Fruit fly (Drosophila melanogaster) whole organism, embryonic: ENCODE results near the gene LysRS.

Experiments used
- Ada2b ChIP-seq: fragments of 200-800 bp; sonication (Bioruptor generic); IDR thresholded peaks from 2 replicates; pipeline ENCODE4 v1.3.6; 2022; ENCODE audit warnings: missing biosample characterization, missing genetic modification characterization
- Aef1 ChIP-seq: fragments of 200-800 bp; sonication (Bioruptor generic); IDR thresholded peaks from 3 replicates; pipeline ENCODE4 v1.3.6; 2022; ENCODE audit warnings: missing biosample characterization, missing genetic modification characterization
- B-H1 ChIP-seq: fragments of 200-800 bp; sonication (Bioruptor generic); IDR thresholded peaks from 3 replicates; pipeline ENCODE4 v1.3.6; 2022; ENCODE audit warnings: missing biosample characterization, missing genetic modification characterization
- Bteb2 ChIP-seq: fragments of 200-800 bp; sonication (Bioruptor generic); optimal IDR thresholded peaks from 2 replicates; lab custom pipeline; 2016; ENCODE audit warnings: missing biosample characterization, missing genetic modification characterization
- CG10147 ChIP-seq: fragments of 200-800 bp; sonication (Bioruptor generic); optimal IDR thresholded peaks from 2 replicates; lab custom pipeline; 2019; ENCODE audit warnings: missing biosample characterization, mild to moderate bottlenecking, missing genetic modification characterization, moderate library complexity
- CG10979 ChIP-seq: fragments of 200-800 bp; sonication (Bioruptor generic); optimal IDR thresholded peaks from 2 replicates; lab custom pipeline; 2018; ENCODE audit warnings: missing biosample characterization, mild to moderate bottlenecking, missing genetic modification characterization, moderate library complexity
- CG11085 ChIP-seq: fragments of 200-800 bp; sonication (Bioruptor generic); IDR thresholded peaks from 2 replicates; pipeline ENCODE4 v1.3.6; 2022; ENCODE audit warnings: missing biosample characterization, missing genetic modification characterization
- CG12155 ChIP-seq: fragments of 200-800 bp; sonication (Bioruptor generic); optimal IDR thresholded peaks from 3 replicates; lab custom pipeline; 2016; ENCODE audit warnings: missing biosample characterization, missing genetic modification characterization
- CG16779 ChIP-seq: fragments of 200-800 bp; sonication (Bioruptor generic); IDR thresholded peaks from 2 replicates; pipeline ENCODE4 v1.3.6; 2022; ENCODE audit warnings: missing biosample characterization, missing genetic modification characterization
- CG17568 ChIP-seq: fragments of 200-800 bp; sonication (Bioruptor generic); optimal IDR thresholded peaks from 2 replicates; lab custom pipeline; 2018; ENCODE audit warnings: missing biosample characterization, mild to moderate bottlenecking, missing genetic modification characterization, moderate library complexity
- CG18011 ChIP-seq: fragments of 200-800 bp; sonication (Bioruptor generic); optimal IDR thresholded peaks from 2 replicates; lab custom pipeline; 2017; ENCODE audit warnings: missing biosample characterization, missing genetic modification characterization, mild to moderate bottlenecking, moderate library complexity, missing genotype
- CG18599 ChIP-seq: fragments of 200-800 bp; sonication (Bioruptor generic); optimal IDR thresholded peaks from 3 replicates; lab custom pipeline; 2017; ENCODE audit warnings: missing biosample characterization, missing genetic modification characterization, mild to moderate bottlenecking, moderate library complexity, missing genetic modification reagents
- CG2202 ChIP-seq: fragments of 200-800 bp; sonication (Bioruptor generic); optimal IDR thresholded peaks from 2 replicates; lab custom pipeline; 2018; ENCODE audit warnings: missing biosample characterization, mild to moderate bottlenecking, missing genetic modification characterization
- CG2889 ChIP-seq: fragments of 200-800 bp; sonication (Bioruptor generic); IDR thresholded peaks from 3 replicates; pipeline ENCODE4 v1.3.6; 2022; ENCODE audit warnings: missing biosample characterization, missing genetic modification characterization
- CG30020 ChIP-seq: fragments of 200-800 bp; optimal IDR thresholded peaks from 2 replicates; lab custom pipeline; 2019; ENCODE audit warnings: missing biosample characterization, mild to moderate bottlenecking, missing genetic modification characterization, moderate library complexity
- CG6683 ChIP-seq: fragments of 200-800 bp; sonication (Bioruptor generic); optimal IDR thresholded peaks from 2 replicates; lab custom pipeline; 2017; ENCODE audit warnings: missing biosample characterization, mild to moderate bottlenecking, missing genetic modification characterization, missing genetic modification reagents
- CG7372 ChIP-seq: fragments of 200-800 bp; sonication (Bioruptor generic); IDR thresholded peaks from 2 replicates; pipeline ENCODE4 v1.3.6; 2022; ENCODE audit warnings: missing biosample characterization, missing genetic modification characterization
- CG8478 ChIP-seq: fragments of >200 bp; optimal IDR thresholded peaks from 2 replicates; lab custom pipeline; 2018
- MBD-R2 ChIP-seq: fragments of 200-800 bp; sonication (Bioruptor generic); IDR thresholded peaks from 2 replicates; pipeline ENCODE4 v1.3.6; 2022; ENCODE audit warnings: missing biosample characterization, missing genetic modification characterization
- Meics ChIP-seq: fragments of 200-800 bp; sonication (Bioruptor generic); optimal IDR thresholded peaks from 2 replicates; lab custom pipeline; 2017; ENCODE audit warnings: missing biosample characterization, mild to moderate bottlenecking, missing genetic modification characterization
- Mes4 ChIP-seq: fragments of 200-800 bp; sonication (Bioruptor generic); optimal IDR thresholded peaks from 2 replicates; lab custom pipeline; 2016; ENCODE audit warnings: missing biosample characterization, missing genetic modification characterization
- NC2α ChIP-seq: fragments of 200-800 bp; sonication (Bioruptor generic); optimal IDR thresholded peaks from 2 replicates; lab custom pipeline; 2016; ENCODE audit warnings: missing biosample characterization, missing genetic modification characterization
- NfI ChIP-seq: fragments of 200-800 bp; sonication (Bioruptor generic); optimal IDR thresholded peaks from 3 replicates; lab custom pipeline; 2018; ENCODE audit warnings: missing biosample characterization, mild to moderate bottlenecking, missing genetic modification characterization, moderate library complexity
- Poxn ChIP-seq: fragments of 200-800 bp; sonication (Bioruptor generic); IDR thresholded peaks from 2 replicates; pipeline ENCODE4 v1.3.6; 2022; ENCODE audit warnings: missing biosample characterization, missing genetic modification characterization
- Ravus ChIP-seq: fragments of 200-800 bp; sonication (Bioruptor generic); IDR thresholded peaks from 2 replicates; pipeline ENCODE4 v1.3.6; 2022; ENCODE audit warnings: missing biosample characterization, missing genetic modification characterization
- Rfx ChIP-seq: fragments of 200-800 bp; sonication (Bioruptor generic); IDR thresholded peaks from 2 replicates; pipeline ENCODE4 v1.3.6; 2022; ENCODE audit warnings: missing biosample characterization, missing genetic modification characterization
- Six4 ChIP-seq: fragments of 200-800 bp; sonication (Bioruptor generic); optimal IDR thresholded peaks from 2 replicates; lab custom pipeline; 2016; ENCODE audit warnings: missing biosample characterization, missing genetic modification characterization
- Sry-δ ChIP-seq: fragments of 200-800 bp; sonication (Bioruptor generic); optimal IDR thresholded peaks from 2 replicates; lab custom pipeline; 2016; ENCODE audit warnings: missing biosample characterization, missing genetic modification characterization
- Usf ChIP-seq: fragments of 200-800 bp; sonication (Bioruptor generic); optimal IDR thresholded peaks from 2 replicates; lab custom pipeline; 2017; ENCODE audit warnings: missing genotype, missing biosample characterization, missing genetic modification characterization
- Vsx1 ChIP-seq: fragments of 200-800 bp; sonication (Bioruptor generic); optimal IDR thresholded peaks from 2 replicates; lab custom pipeline; 2017; ENCODE audit warnings: missing biosample characterization, mild to moderate bottlenecking, missing genetic modification characterization, missing genetic modification reagents
- az2 ChIP-seq: fragments of 200-800 bp; sonication (Bioruptor generic); optimal IDR thresholded peaks from 3 replicates; lab custom pipeline; 2016; ENCODE audit warnings: missing biosample characterization, missing genetic modification characterization
- caup ChIP-seq: fragments of 200-800 bp; sonication (Bioruptor generic); optimal IDR thresholded peaks from 3 replicates; lab custom pipeline; 2017; ENCODE audit warnings: missing biosample characterization, mild to moderate bottlenecking, missing genetic modification characterization, moderate library complexity; ENCODE audit not compliant: severe bottlenecking
- chn ChIP-seq: fragments of 200-800 bp; sonication (Bioruptor generic); optimal IDR thresholded peaks from 2 replicates; lab custom pipeline; 2016; ENCODE audit warnings: missing biosample characterization, missing genetic modification characterization
- en ChIP-seq: fragments of 200-800 bp; sonication (Bioruptor generic); optimal IDR thresholded peaks from 2 replicates; lab custom pipeline; 2016; ENCODE audit warnings: missing biosample characterization, missing genetic modification characterization
- ewg ChIP-seq: fragments of 200-800 bp; sonication (Bioruptor generic); optimal IDR thresholded peaks from 3 replicates; lab custom pipeline; 2017; ENCODE audit warnings: mild to moderate bottlenecking, missing biosample characterization, missing genetic modification reagents, missing genetic modification characterization
- gce ChIP-seq: fragments of 200-800 bp; sonication (Bioruptor generic); IDR thresholded peaks from 3 replicates; pipeline ENCODE4 v1.3.6; 2022; ENCODE audit warnings: missing biosample characterization, missing genetic modification characterization
- hb ChIP-seq: fragments of 200-800 bp; sonication (Bioruptor generic); IDR thresholded peaks from 3 replicates; pipeline ENCODE4 v1.3.6; 2022; ENCODE audit warnings: missing biosample characterization, missing genetic modification characterization; ENCODE audit not compliant: partially characterized antibody
- lov ChIP-seq, 2 experiments: fragments of 200-800 bp in 1 of 2; fragments of >200 bp in 1 of 2; sonication (Bioruptor generic) in 1 of 2; IDR thresholded peaks in 1 of 2; optimal IDR thresholded peaks in 1 of 2; 2 replicates in 1 of 2; 3 replicates in 1 of 2; pipeline versions ENCODE4 v1.3.6 to Lab custom; 2017 to 2022; ENCODE audit warnings: missing biosample characterization in 1 of 2, missing genetic modification characterization in 1 of 2
- luna ChIP-seq: fragments of 200-800 bp; sonication (Bioruptor generic); optimal IDR thresholded peaks from 2 replicates; lab custom pipeline; 2016; ENCODE audit warnings: missing biosample characterization, missing genetic modification characterization
- pb ChIP-seq: fragments of 200-800 bp; sonication (Bioruptor generic); optimal IDR thresholded peaks from 3 replicates; lab custom pipeline; 2016; ENCODE audit warnings: missing biosample characterization, missing genetic modification characterization
- prd ChIP-seq, 3 experiments: fragments of >200 bp in 2 of 3; fragments of 200-800 bp in 1 of 3; sonication (Bioruptor generic) in 1 of 3; optimal IDR thresholded peaks in 2 of 3; IDR thresholded peaks in 1 of 3; 2 replicates in 2 of 3; 3 replicates in 1 of 3; pipeline versions ENCODE4 v1.3.6 to Lab custom; 2017 to 2022; ENCODE audit warnings: missing biosample characterization in 1 of 3, missing genetic modification characterization in 1 of 3
- salm ChIP-seq: fragments of 200-800 bp; sonication (Bioruptor generic); optimal IDR thresholded peaks from 2 replicates; lab custom pipeline; 2018; ENCODE audit warnings: missing biosample characterization, mild to moderate bottlenecking, missing genetic modification characterization
- toy ChIP-seq: fragments of 200-800 bp; sonication (Bioruptor generic); IDR thresholded peaks from 2 replicates; pipeline ENCODE4 v1.3.6; 2022; ENCODE audit warnings: missing biosample characterization, missing genetic modification characterization
- yki ChIP-seq: fragments of >200 bp; optimal IDR thresholded peaks from 3 replicates; lab custom pipeline; 2018
- z ChIP-seq: fragments of 200-800 bp; sonication (Bioruptor generic); IDR thresholded peaks from 3 replicates; pipeline ENCODE4 v1.3.6; 2022; ENCODE audit warnings: missing biosample characterization, missing genetic modification characterization

LysRS gene

dm6 chrX:9578696-9579509, 29.8 kb downstream of the LysRS start (continued):
- TF ChIP-seq Vsx1 (peak; percentile 95), lov (optimal IDR thresholded peaks at IDR 0.05; lab: Kevin White, UChicago) (no peak), lov (GFP tag; IDR thresholded peaks at IDR 0.05; lab: Robert Waterston, UW) (peak; percentile 99), caup (GFP tag; lab: Kevin White, UChicago) (peak; percentile 96), CG10147 (GFP tag; lab: Kevin White, UChicago) (peak; percentile 90), CG2202 (peak; percentile 99), pb (GFP tag; lab: Kevin White, UChicago) (peak; percentile 97), Mes4 (GFP tag; lab: Kevin White, UChicago) (peak; percentile 98), Usf (GFP tag; lab: Kevin White, UChicago) (peak; percentile 99), prd (optimal IDR thresholded peaks at IDR 0.05; lab: Kevin White, UChicago) (no peak), prd (GFP tag; IDR thresholded peaks at IDR 0.05; lab: Robert Waterston, UW) (peak; percentile 99), CG17568 (GFP tag; lab: Kevin White, UChicago) (peak; percentile 94), Meics (GFP tag; lab: Kevin White, UChicago) (peak; percentile 96), az2 (GFP tag; lab: Kevin White, UChicago) (peak; percentile 99), CG12155 (GFP tag; lab: Kevin White, UChicago) (peak; percentile 98), chn (peak; percentile 99), Rfx (GFP tag; lab: Robert Waterston, UW) (peak; percentile 99), CG18011 (GFP tag; lab: Kevin White, UChicago) (peak; percentile 89), B-H1 (GFP tag; lab: Robert Waterston, UW) (peak; percentile 97), CG10979 (tag; lab: Kevin White, UChicago) (peak; percentile 98), Aef1 (GFP tag; lab: Robert Waterston, UW) (peak; percentile 98), NfI (GFP tag; lab: Kevin White, UChicago) (peak; percentile 98), CG6683 (GFP tag; lab: Kevin White, UChicago) (peak; percentile 91), Sry-δ (GFP tag; lab: Kevin White, UChicago) (peak; percentile 76), Ada2b (GFP tag; lab: Robert Waterston, UW) (peak; percentile 97), yki (lab: Kevin White, UChicago) (no peak), Six4 (GFP tag; lab: Kevin White, UChicago) (peak; percentile 98), CG18599 (peak; percentile 98), salm (peak; percentile 95), MBD-R2 (GFP tag; lab: Robert Waterston, UW) (peak; percentile 96), ewg (GFP tag; lab: Kevin White, UChicago) (peak; percentile 98), CG11085 (peak; percentile 97), Bteb2 (GFP tag; lab: Kevin White, UChicago) (peak; percentile 98), Ravus (peak; percentile 94), toy (GFP tag; lab: Robert Waterston, UW) (peak; percentile 95), CG8478 (no peak), gce (peak; percentile 97), NC2α (GFP tag; lab: Kevin White, UChicago) (peak; percentile 98), CG30020 (tag; lab: Kevin White, UChicago) (peak; percentile 83), CG16779 (GFP tag; lab: Robert Waterston, UW) (peak; percentile 97), hb (GFP tag; lab: Robert Waterston, UW) (no peak), en (GFP tag; lab: Kevin White, UChicago) (peak; percentile 94), CG7372 (GFP tag; lab: Robert Waterston, UW) (peak; percentile 97), CG2889 (peak; percentile 98), Poxn (GFP tag; lab: Robert Waterston, UW) (peak; percentile 91), luna (GFP tag; lab: Kevin White, UChicago) (peak; percentile 86), z (GFP tag; lab: Robert Waterston, UW) (peak; percentile 81; the same call in 2 of the 3 replicates)
- TF ChIP-seq, all 482 proteins: peak for 434
